Fruit fly (Drosophila melanogaster) whole organism, pupa: Measurements from ENCODE around the gene Ras85D.
A peak's percentile ranks its signal among the peaks of the same experiment; 100 is the strongest.

Experiments
- CG10348 ChIP-seq: fragments of 200-800 bp; sonication (Bioruptor generic); IDR thresholded peaks from 2 replicates; pipeline ENCODE4 v1.3.6; 2022; ENCODE audit warnings: missing biosample characterization, missing genetic modification characterization
- CG12605 ChIP-seq: fragments of 200-800 bp; sonication (Bioruptor generic); IDR thresholded peaks from 2 replicates; pipeline ENCODE4 v1.3.6; 2022; ENCODE audit warnings: missing biosample characterization, missing genetic modification characterization
- CG13204 ChIP-seq: fragments of 200-800 bp; sonication (Bioruptor generic); optimal IDR thresholded peaks from 2 replicates; lab custom pipeline; 2018; ENCODE audit warnings: missing biosample characterization, mild to moderate bottlenecking, missing genetic modification characterization, moderate library complexity
- CG14655 ChIP-seq: fragments of 200-800 bp; sonication (Bioruptor generic); optimal IDR thresholded peaks from 3 replicates; lab custom pipeline; 2017; ENCODE audit warnings: mild to moderate bottlenecking, missing biosample characterization, missing genetic modification reagents, missing genetic modification characterization
- CG15710 ChIP-seq: fragments of 200-800 bp; sonication (Bioruptor generic); optimal IDR thresholded peaks from 2 replicates; lab custom pipeline; 2018; ENCODE audit warnings: missing biosample characterization, mild to moderate bottlenecking, missing genetic modification characterization, moderate library complexity
- CG17806 ChIP-seq: fragments of 200-800 bp; sonication (Bioruptor generic); optimal IDR thresholded peaks from 2 replicates; lab custom pipeline; 2018; ENCODE audit warnings: missing biosample characterization, mild to moderate bottlenecking, missing genetic modification characterization, moderate library complexity
- CG32121 ChIP-seq: fragments of 200-800 bp; sonication (Bioruptor generic); IDR thresholded peaks from 2 replicates; pipeline ENCODE4 v1.3.6; 2022; ENCODE audit warnings: missing biosample characterization, missing genetic modification characterization
- CG34367 ChIP-seq: fragments of 200-800 bp; sonication (Bioruptor generic); optimal IDR thresholded peaks from 2 replicates; lab custom pipeline; 2018; ENCODE audit warnings: missing biosample characterization, mild to moderate bottlenecking, missing genetic modification characterization
- CG4496 ChIP-seq: fragments of 200-800 bp; sonication (Bioruptor generic); IDR thresholded peaks from 3 replicates; pipeline ENCODE4 v1.3.6; 2022; ENCODE audit warnings: missing biosample characterization, missing genetic modification characterization
- CG8159 ChIP-seq: fragments of 200-800 bp; sonication (Bioruptor generic); optimal IDR thresholded peaks from 3 replicates; lab custom pipeline; 2018; ENCODE audit warnings: missing biosample characterization, mild to moderate bottlenecking, missing genetic modification characterization, moderate library complexity
- CG8301 ChIP-seq: fragments of 200-800 bp; sonication (Bioruptor generic); optimal IDR thresholded peaks from 2 replicates; lab custom pipeline; 2018; ENCODE audit warnings: missing biosample characterization, mild to moderate bottlenecking, missing genetic modification characterization
- CG9948 ChIP-seq: fragments of 200-800 bp; sonication (Bioruptor generic); optimal IDR thresholded peaks from 2 replicates; lab custom pipeline; 2018; ENCODE audit warnings: missing biosample characterization, mild to moderate bottlenecking, missing genetic modification characterization, moderate library complexity
- D1 ChIP-seq: fragments of 200-800 bp; sonication (Bioruptor generic); optimal IDR thresholded peaks from 2 replicates; lab custom pipeline; 2018; ENCODE audit warnings: missing biosample characterization, mild to moderate bottlenecking, missing genetic modification characterization, moderate library complexity
- EcR ChIP-seq: fragments of 200-800 bp; sonication (Bioruptor generic); optimal IDR thresholded peaks from 3 replicates; lab custom pipeline; 2019; ENCODE audit warnings: missing biosample characterization, missing genetic modification characterization, mild to moderate bottlenecking, moderate library complexity, missing genetic modification reagents
- Ets98B ChIP-seq: fragments of 200-800 bp; sonication (Bioruptor generic); IDR thresholded peaks from 2 replicates; pipeline ENCODE4 v1.3.6; 2022; ENCODE audit warnings: missing biosample characterization, missing genetic modification characterization
- Pif1A ChIP-seq: fragments of 200-800 bp; sonication (Bioruptor generic); optimal IDR thresholded peaks from 3 replicates; lab custom pipeline; 2016; ENCODE audit warnings: missing biosample characterization, missing genetic modification characterization
- Pif1B ChIP-seq: fragments of 200-800 bp; sonication (Bioruptor generic); optimal IDR thresholded peaks from 3 replicates; lab custom pipeline; 2016; ENCODE audit warnings: missing biosample characterization, missing genetic modification characterization
- Snoo ChIP-seq: fragments of 200-800 bp; sonication (Bioruptor generic); optimal IDR thresholded peaks from 3 replicates; lab custom pipeline; 2017; ENCODE audit warnings: missing biosample characterization, mild to moderate bottlenecking, missing genetic modification characterization, inconsistent platforms
- fd96Ca ChIP-seq: fragments of 200-800 bp; sonication (Bioruptor generic); IDR thresholded peaks from 3 replicates; pipeline ENCODE4 v1.3.6; 2022; ENCODE audit warnings: missing biosample characterization, missing genetic modification characterization
- gl ChIP-seq: fragments of 200-800 bp; sonication (Bioruptor generic); optimal IDR thresholded peaks from 2 replicates; lab custom pipeline; 2018; ENCODE audit warnings: missing biosample characterization, mild to moderate bottlenecking, missing genetic modification characterization
- rn ChIP-seq: fragments of 200-800 bp; sonication (Bioruptor generic); IDR thresholded peaks from 2 replicates; pipeline ENCODE4 v1.3.6; 2022; ENCODE audit warnings: missing biosample characterization, missing genetic modification characterization

Ras85D gene

dm6 chr3R:9551659-9552435, 39.0 kb upstream of the Ras85D start, which contains the start of the genes mura and RnpS1:
mura (minus strand) TSS chr3R:9551806.
RnpS1 (plus strand) TSS chr3R:9552034.
- no peak for TF ChIP-seq CG12605 (GFP tag; lab: Robert Waterston, UW)
- TF ChIP-seq Pif1B (GFP tag; lab: Kevin White, UChicago), result no peak
- TF ChIP-seq fd96Ca (GFP tag; lab: Robert Waterston, UW), result no peak
- no peak for TF ChIP-seq Pif1A (GFP tag; lab: Kevin White, UChicago)
- TF ChIP-seq Snoo (tag; lab: Kevin White, UChicago), result no peak
- TF ChIP-seq CG17806 (tag; lab: Kevin White, UChicago), result no peak
- TF ChIP-seq Ets98B (GFP tag; lab: Robert Waterston, UW), result no peak
- TF ChIP-seq CG10348 (GFP tag; lab: Robert Waterston, UW), result no peak
- no peak for TF ChIP-seq CG32121

DNA sequence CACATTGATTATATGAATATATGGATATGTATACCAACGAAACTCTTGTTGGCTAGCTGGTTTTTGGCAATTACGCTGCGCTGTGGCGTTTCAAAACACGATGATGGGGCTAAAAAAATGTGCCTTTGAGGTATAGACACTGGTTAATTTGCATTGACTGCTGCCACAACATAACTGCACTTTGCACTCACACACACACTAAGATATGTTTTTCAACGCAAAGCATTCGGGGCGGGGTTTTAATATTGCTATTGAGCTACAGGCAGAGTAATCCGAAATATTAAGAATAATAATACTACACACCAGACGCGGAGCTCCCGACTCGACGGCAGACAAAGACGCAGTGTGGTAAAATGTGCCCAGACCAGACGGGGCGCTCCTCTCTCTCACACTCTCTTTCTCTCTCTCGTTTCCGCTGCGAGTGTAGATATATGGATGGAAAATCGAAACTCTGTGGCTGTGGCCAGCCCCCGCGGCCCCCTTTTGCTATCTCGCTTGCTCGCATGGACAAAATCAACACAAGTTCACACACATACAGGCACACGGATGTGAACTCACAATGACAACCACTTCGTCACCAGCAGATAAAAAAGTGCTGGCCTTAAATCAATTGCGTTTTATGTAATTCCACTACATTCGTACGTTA, 38.3 kb upstream of the Ras85D start:
- TF ChIP-seq CG8301 (tag; lab: Kevin White, UChicago) (peak; percentile 1), D1 (tag; lab: Kevin White, UChicago) (no peak), EcR (GFP tag; lab: Kevin White, UChicago) (peak; percentile 97), gl (tag; lab: Kevin White, UChicago) (peak; percentile 23), CG32121 (no peak), Pif1B (GFP tag; lab: Kevin White, UChicago) (peak; percentile 18), Snoo (tag; lab: Kevin White, UChicago) (peak; percentile 57), CG4496 (GFP tag; lab: Robert Waterston, UW) (no peak), CG17806 (tag; lab: Kevin White, UChicago) (peak; percentile 22)

- TF ChIP-seq CG34367 (tag; lab: Kevin White, UChicago), result no peak
- TF ChIP-seq EcR (GFP tag; lab: Kevin White, UChicago), result peak; percentile 53
- peak; percentile 9 for TF ChIP-seq Pif1A (GFP tag; lab: Kevin White, UChicago)
- peak; percentile 60 for TF ChIP-seq Pif1B (GFP tag; lab: Kevin White, UChicago)
- TF ChIP-seq CG13204, result peak; percentile 29
- no peak for TF ChIP-seq CG15710 (tag; lab: Kevin White, UChicago)
- TF ChIP-seq CG14655, result no peak
- peak; percentile 23 for TF ChIP-seq gl (tag; lab: Kevin White, UChicago)
- no peak for TF ChIP-seq CG8301 (tag; lab: Kevin White, UChicago)
- no peak for TF ChIP-seq CG8159 (tag; lab: Kevin White, UChicago)
- no peak for TF ChIP-seq Ets98B (GFP tag; lab: Robert Waterston, UW)
These were observed 37.6 kb upstream of the Ras85D start for dm6 chr3R:9550265-9551012.

DNA sequence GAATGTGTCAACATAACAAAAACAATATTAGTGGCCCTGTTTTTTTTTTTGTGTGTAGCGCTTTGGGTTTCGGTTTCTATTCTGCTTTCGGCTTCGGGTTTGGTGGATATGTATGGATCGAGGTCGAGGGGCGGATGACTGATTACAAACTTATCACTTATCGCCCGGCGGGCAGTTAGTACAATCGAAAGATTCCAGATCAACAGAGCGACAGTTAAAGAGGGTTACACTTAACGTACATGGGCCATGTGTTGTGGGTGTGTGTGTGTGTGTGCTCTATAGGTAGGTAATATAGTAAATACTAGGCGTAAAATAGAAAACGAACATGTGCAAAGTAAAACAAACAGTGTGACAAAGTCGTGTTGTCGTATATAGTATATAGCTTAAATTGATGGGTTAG, 35.9 kb upstream of the Ras85D start:
- no peak for TF ChIP-seq CG15710 (tag; lab: Kevin White, UChicago)
- TF ChIP-seq CG17806 (tag; lab: Kevin White, UChicago), result no peak
- no peak for TF ChIP-seq CG9948 (tag; lab: Kevin White, UChicago)
- TF ChIP-seq CG14655, result no peak
- no peak for TF ChIP-seq CG4496 (GFP tag; lab: Robert Waterston, UW)
- no peak for TF ChIP-seq Pif1A (GFP tag; lab: Kevin White, UChicago)
- TF ChIP-seq gl (tag; lab: Kevin White, UChicago), result no peak
- no peak for TF ChIP-seq CG13204
- no peak for TF ChIP-seq CG10348 (GFP tag; lab: Robert Waterston, UW)
- no peak for TF ChIP-seq CG8159 (tag; lab: Kevin White, UChicago)
- no peak for TF ChIP-seq fd96Ca (GFP tag; lab: Robert Waterston, UW)
- no peak for TF ChIP-seq D1 (tag; lab: Kevin White, UChicago)
- TF ChIP-seq CG34367 (tag; lab: Kevin White, UChicago), result no peak
- TF ChIP-seq Pif1B (GFP tag; lab: Kevin White, UChicago), result no peak
- no peak for TF ChIP-seq CG32121
- no peak for TF ChIP-seq Snoo (tag; lab: Kevin White, UChicago)
- no peak for TF ChIP-seq rn (GFP tag; lab: Robert Waterston, UW)

dm6 chr3R:9546808-9547381, 34.0 kb upstream of the Ras85D start:
- TF ChIP-seq CG4496 (GFP tag; lab: Robert Waterston, UW) (no peak), CG34367 (tag; lab: Kevin White, UChicago) (no peak), Ets98B (GFP tag; lab: Robert Waterston, UW) (no peak), EcR (GFP tag; lab: Kevin White, UChicago) (no peak), rn (GFP tag; lab: Robert Waterston, UW) (no peak), CG17806 (tag; lab: Kevin White, UChicago) (no peak), D1 (tag; lab: Kevin White, UChicago) (no peak)
